Worm (Caenorhabditis elegans) whole organism, L3 larva: ENCODE data around the gene pps-1.

ENCODE experiments used
- R02D3.7 ChIP-seq: fragments of 150-350 bp; optimal IDR thresholded peaks from 2 replicates; lab custom pipeline; 2014; ENCODE audit warnings: missing biosample characterization, missing genetic modification characterization
- ZK546.5 ChIP-seq: sonication (generic microtip); optimal IDR thresholded peaks from 2 replicates; lab custom pipeline; 2017; ENCODE audit warnings: missing biosample characterization, missing genetic modification characterization
- aly-2 ChIP-seq: fragments of 150-350 bp; optimal IDR thresholded peaks from 2 replicates; lab custom pipeline; 2014; ENCODE audit warnings: missing biosample characterization, missing genetic modification characterization
- ceh-28 ChIP-seq: fragments of 150-350 bp; optimal IDR thresholded peaks from 2 replicates; lab custom pipeline; 2014; ENCODE audit warnings: missing biosample characterization, missing genetic modification reagents, missing genetic modification characterization
- ceh-9 ChIP-seq: sonication (generic microtip); optimal IDR thresholded peaks from 2 replicates; lab custom pipeline; 2018; ENCODE audit warnings: missing biosample characterization, missing genetic modification characterization
- egl-27 ChIP-seq: sonication (generic microtip); optimal IDR thresholded peaks from 4 replicates; lab custom pipeline; 2017; ENCODE audit warnings: missing biosample characterization, missing genetic modification reagents, missing genetic modification characterization
- egl-5 ChIP-seq: fragments of 150-350 bp; optimal IDR thresholded peaks from 2 replicates; lab custom pipeline; 2017; ENCODE audit warnings: missing biosample characterization, missing genetic modification reagents, missing genetic modification characterization, inconsistent platforms
- elt-1 ChIP-seq: fragments of 150-350 bp; optimal IDR thresholded peaks from 2 replicates; lab custom pipeline; 2014; ENCODE audit warnings: missing biosample characterization, missing genetic modification characterization
- elt-3 ChIP-seq, 3 experiments: fragments of 150-350 bp in 1 of 3; sonication (generic microtip) in 2 of 3; optimal IDR thresholded peaks; 2 replicates in 2 of 3; 4 replicates in 1 of 3; lab custom pipeline; 2014 to 2017; ENCODE audit warnings: missing biosample characterization in 3 of 3, missing genetic modification characterization in 3 of 3
- fkh-10 ChIP-seq: sonication (generic microtip); optimal IDR thresholded peaks from 2 replicates; lab custom pipeline; 2017; ENCODE audit warnings: missing biosample characterization, missing genetic modification reagents, missing genetic modification characterization
- fkh-2 ChIP-seq: fragments of 150-350 bp; optimal IDR thresholded peaks from 2 replicates; lab custom pipeline; 2014; ENCODE audit warnings: missing biosample characterization, missing genetic modification reagents, missing genetic modification characterization
- jun-1 ChIP-seq: fragments of 150-350 bp; optimal IDR thresholded peaks from 2 replicates; lab custom pipeline; 2014; ENCODE audit warnings: missing biosample characterization, missing genetic modification reagents, missing genetic modification characterization
- lin-15B ChIP-seq: fragments of 150-350 bp; optimal IDR thresholded peaks from 2 replicates; lab custom pipeline; 2014; ENCODE audit warnings: missing biosample characterization, missing genetic modification characterization
- mdl-1 ChIP-seq: fragments of 150-350 bp; optimal IDR thresholded peaks from 2 replicates; lab custom pipeline; 2014; ENCODE audit warnings: missing biosample characterization, missing genetic modification characterization
- mml-1 ChIP-seq: fragments of 150-350 bp; sonication (generic microtip); optimal IDR thresholded peaks from 3 replicates; lab custom pipeline; 2014; ENCODE audit warnings: missing biosample characterization, missing genetic modification characterization
- nfya-1 ChIP-seq: sonication (generic microtip); optimal IDR thresholded peaks from 2 replicates; lab custom pipeline; 2017; ENCODE audit warnings: missing genetic modification characterization, mild to moderate bottlenecking, missing compliant biosample characterization, antibody characterized with exemption, moderate library complexity; ENCODE audit not compliant: insufficient read depth
- nhr-11 ChIP-seq: fragments of 150-350 bp; optimal IDR thresholded peaks from 2 replicates; lab custom pipeline; 2014; ENCODE audit warnings: missing biosample characterization, missing genetic modification characterization
- nhr-12 ChIP-seq: fragments of 150-350 bp; optimal IDR thresholded peaks from 2 replicates; lab custom pipeline; 2014; ENCODE audit warnings: missing biosample characterization, missing genetic modification characterization
- nhr-23 ChIP-seq: fragments of 150-350 bp; optimal IDR thresholded peaks from 2 replicates; lab custom pipeline; 2014; ENCODE audit warnings: missing biosample characterization, missing genetic modification reagents, missing genetic modification characterization
- nhr-237 ChIP-seq: fragments of 150-350 bp; optimal IDR thresholded peaks from 2 replicates; lab custom pipeline; 2014; ENCODE audit warnings: missing biosample characterization, missing genetic modification characterization
- nhr-25 ChIP-seq: sonication (generic microtip); optimal IDR thresholded peaks from 2 replicates; lab custom pipeline; 2017; ENCODE audit warnings: missing biosample characterization, missing genetic modification characterization
- nhr-28 ChIP-seq: fragments of 150-350 bp; optimal IDR thresholded peaks from 2 replicates; lab custom pipeline; 2014; ENCODE audit warnings: missing biosample characterization, missing genetic modification characterization
- nhr-43 ChIP-seq: sonication (generic microtip); optimal IDR thresholded peaks from 2 replicates; lab custom pipeline; 2016; ENCODE audit warnings: mild to moderate bottlenecking, missing genetic modification characterization, missing compliant biosample characterization; ENCODE audit not compliant: poor library complexity, severe bottlenecking
- nhr-67 ChIP-seq: fragments of 150-350 bp; optimal IDR thresholded peaks from 2 replicates; lab custom pipeline; 2014; ENCODE audit warnings: missing biosample characterization, missing genetic modification characterization
- nhr-76 ChIP-seq: fragments of 150-350 bp; sonication (generic microtip); optimal IDR thresholded peaks from 5 replicates; lab custom pipeline; 2014; ENCODE audit warnings: missing biosample characterization, missing genetic modification characterization
- nhr-77 ChIP-seq: fragments of 150-350 bp; optimal IDR thresholded peaks from 2 replicates; lab custom pipeline; 2014; ENCODE audit warnings: missing biosample characterization, missing genetic modification characterization
- pha-4 ChIP-seq: fragments of 150-350 bp; optimal IDR thresholded peaks from 2 replicates; lab custom pipeline; 2014; ENCODE audit warnings: missing biosample characterization, missing genetic modification reagents, missing genetic modification characterization
- sea-2 ChIP-seq: fragments of 150-350 bp; sonication (generic microtip); optimal IDR thresholded peaks from 4 replicates; lab custom pipeline; 2014; ENCODE audit warnings: missing biosample characterization, missing genetic modification reagents, missing genetic modification characterization
- snpc-4 ChIP-seq: fragments of 150-350 bp; optimal IDR thresholded peaks from 2 replicates; lab custom pipeline; 2014; ENCODE audit warnings: missing biosample characterization, missing genetic modification characterization
- tbx-2 ChIP-seq: sonication (generic microtip); optimal IDR thresholded peaks from 2 replicates; lab custom pipeline; 2016; ENCODE audit warnings: mild to moderate bottlenecking, missing genetic modification characterization, missing compliant biosample characterization
- unc-39 ChIP-seq: sonication (generic microtip); optimal IDR thresholded peaks from 4 replicates; lab custom pipeline; 2017; ENCODE audit warnings: missing biosample characterization, missing genetic modification characterization
- unc-62 ChIP-seq: fragments of 150-350 bp; sonication (generic microtip); optimal IDR thresholded peaks from 4 replicates; lab custom pipeline; 2014; ENCODE audit warnings: missing biosample characterization, missing genetic modification reagents, missing genetic modification characterization
- ztf-11 ChIP-seq: fragments of 150-350 bp; optimal IDR thresholded peaks from 2 replicates; lab custom pipeline; 2014; ENCODE audit warnings: missing biosample characterization, missing genetic modification characterization
- ztf-4 ChIP-seq: fragments of 150-350 bp; optimal IDR thresholded peaks from 2 replicates; lab custom pipeline; 2014; ENCODE audit warnings: missing biosample characterization, missing genetic modification characterization

Gene pps-1

DNA sequence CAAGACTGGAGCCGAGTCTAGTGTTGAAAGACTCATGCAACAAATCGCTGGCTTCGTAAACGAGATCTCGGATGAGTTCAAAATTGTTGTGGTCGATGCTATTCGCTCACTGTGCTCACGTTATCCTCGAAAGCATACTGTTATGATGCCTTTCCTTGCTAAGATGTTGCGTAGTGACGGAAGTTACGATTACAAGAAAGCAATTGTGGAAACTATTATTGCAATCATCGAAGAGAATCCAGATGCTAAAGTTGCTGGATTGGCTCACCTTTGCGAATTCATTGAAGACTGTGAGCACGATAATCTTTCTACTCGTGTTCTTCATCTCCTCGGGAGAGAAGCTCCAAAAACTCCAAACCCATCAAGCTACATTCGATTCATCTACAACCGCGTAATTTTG is 8.3 kb upstream of the pps-1 start:
- TF ChIP-seq fkh-10 (GFP tag; lab: Kevin White, UChicago): no peak
- TF ChIP-seq egl-27: no peak
- TF ChIP-seq elt-3 (tag; optimal IDR thresholded peaks at IDR 0.05; lab: Kevin White, UChicago): no peak
- no peak for TF ChIP-seq sea-2 (GFP tag; lab: Kevin White, UChicago)
- no peak for TF ChIP-seq tbx-2 (tag; lab: Kevin White, UChicago)
- no peak for TF ChIP-seq nfya-1 (tag; lab: Kevin White, UChicago)
- TF ChIP-seq mdl-1 (tag; lab: Kevin White, UChicago): no peak
- TF ChIP-seq ceh-28 (tag; lab: Kevin White, UChicago): no peak
- no peak for TF ChIP-seq elt-1 (tag; lab: Kevin White, UChicago)
- TF ChIP-seq egl-5: no peak
- TF ChIP-seq ZK546.5 (tag; lab: Kevin White, UChicago): no peak
- no peak for TF ChIP-seq nhr-28 (tag; lab: Kevin White, UChicago)
- no peak for TF ChIP-seq lin-15B (tag; lab: Kevin White, UChicago)
- no peak for TF ChIP-seq unc-62 (GFP tag; lab: Kevin White, UChicago)

DNA sequence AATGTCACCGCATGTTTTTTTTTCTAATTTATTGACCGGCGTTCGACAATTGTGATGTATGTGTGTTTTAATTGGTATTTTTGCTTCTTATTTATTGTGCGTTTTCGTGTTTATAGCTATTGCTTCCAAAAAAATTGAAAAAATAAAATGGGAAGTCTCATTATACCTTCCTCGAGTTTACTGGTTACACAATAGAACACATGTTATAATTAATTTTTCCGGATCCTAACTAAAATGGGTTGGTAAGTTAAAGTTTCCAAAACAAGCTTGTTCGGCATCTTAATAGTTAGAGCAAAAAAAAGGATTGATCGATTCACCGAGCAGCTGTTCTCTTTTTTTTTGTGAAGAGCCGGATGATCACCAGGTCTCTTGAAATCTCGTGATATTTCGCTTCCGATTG is 6.3 kb upstream of the pps-1 start, which contains the start of gene ttr-54:
ttr-54 (plus strand) TSS at position 301 of the 400 bp plus-strand sequence.
- no peak for TF ChIP-seq nhr-23 (tag; lab: Kevin White, UChicago)
- TF ChIP-seq ceh-28 (tag; lab: Kevin White, UChicago): no peak
- TF ChIP-seq nhr-76 (tag; lab: Kevin White, UChicago): no peak
- no peak for TF ChIP-seq pha-4 (tag; lab: Kevin White, UChicago)
- TF ChIP-seq nhr-28 (tag; lab: Kevin White, UChicago): no peak
- no peak for TF ChIP-seq egl-5
- TF ChIP-seq fkh-2 (tag; lab: Kevin White, UChicago): no peak
- no peak for TF ChIP-seq ceh-9 (tag; lab: Kevin White, UChicago)
- no peak for TF ChIP-seq nhr-11
- TF ChIP-seq sea-2 (GFP tag; lab: Kevin White, UChicago): no peak
- TF ChIP-seq nhr-77: no peak
- no peak for TF ChIP-seq nfya-1 (tag; lab: Kevin White, UChicago)
- no peak for TF ChIP-seq jun-1 (tag; lab: Kevin White, UChicago)
- TF ChIP-seq tbx-2 (tag; lab: Kevin White, UChicago): no peak
- TF ChIP-seq unc-39 (tag; lab: Kevin White, UChicago): no peak
- no peak for TF ChIP-seq egl-27

DNA sequence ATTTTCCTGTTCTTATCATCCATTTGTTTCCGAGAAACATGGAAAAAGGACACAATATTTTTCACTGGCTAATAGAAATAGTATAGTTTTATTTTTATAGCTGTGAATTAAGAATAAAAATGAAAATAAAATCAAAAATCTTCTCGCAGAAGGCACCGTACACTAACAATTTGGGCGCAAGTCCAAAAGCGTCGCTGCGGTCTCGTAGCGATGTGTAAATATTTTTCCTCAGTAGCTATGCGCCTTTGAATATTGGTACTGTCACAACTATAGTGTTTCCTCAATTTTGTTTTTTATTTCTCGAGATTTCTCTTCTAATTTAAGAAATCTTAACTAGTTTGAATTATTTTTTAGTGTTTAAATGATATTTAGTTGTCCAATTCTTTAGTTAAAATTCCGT is 4.8 kb upstream of the pps-1 start:
- no peak for TF ChIP-seq elt-3 (tag; optimal IDR thresholded peaks at IDR 0.05; lab: Kevin White, UChicago)
- no peak for TF ChIP-seq nhr-237 (tag; lab: Kevin White, UChicago)
- no peak for TF ChIP-seq nhr-11
- TF ChIP-seq lin-15B (tag; lab: Kevin White, UChicago): no peak
- no peak for TF ChIP-seq nhr-28 (tag; lab: Kevin White, UChicago)
- TF ChIP-seq nhr-43 (tag; lab: Kevin White, UChicago): no peak
- no peak for TF ChIP-seq fkh-10 (GFP tag; lab: Kevin White, UChicago)
- TF ChIP-seq unc-39 (tag; lab: Kevin White, UChicago): no peak
- no peak for TF ChIP-seq ztf-11 (tag; lab: Kevin White, UChicago)

DNA sequence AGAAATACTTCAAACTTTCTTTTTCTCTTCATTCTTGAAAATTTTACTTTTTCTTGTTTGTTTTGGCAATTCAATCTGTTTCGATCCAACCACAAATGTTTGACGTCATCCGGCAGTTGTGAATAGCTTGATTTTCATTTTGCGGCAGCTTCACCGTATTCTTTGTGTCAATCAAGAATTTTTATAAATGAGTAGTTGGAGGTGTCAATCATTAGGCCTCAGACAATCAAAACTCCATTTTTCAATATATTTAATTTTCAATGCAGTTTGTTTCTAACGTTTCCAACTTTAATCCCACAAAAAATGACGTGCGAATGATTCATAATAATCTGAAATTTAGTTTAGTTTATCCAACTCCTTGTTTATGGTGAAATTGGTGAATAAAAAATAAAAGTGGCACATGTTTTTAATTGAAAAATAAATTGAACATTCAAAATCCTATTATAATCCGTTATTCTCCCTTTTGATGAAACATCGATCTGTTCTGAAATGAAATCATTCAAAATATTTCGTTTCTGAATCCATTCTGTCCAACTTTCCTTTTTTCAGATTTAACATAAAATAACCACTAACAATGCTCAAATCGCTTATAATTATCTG is 4.2 kb upstream of the pps-1 start, which contains the start of gene ttr-53:
ttr-53 (plus strand) TSS at position 550 of the 600 bp plus-strand sequence.
- TF ChIP-seq pha-4 (tag; lab: Kevin White, UChicago) (no peak), mml-1 (tag; lab: Kevin White, UChicago) (no peak), nhr-12 (no peak), nhr-28 (tag; lab: Kevin White, UChicago) (no peak), aly-2 (no peak), elt-1 (tag; lab: Kevin White, UChicago) (no peak), fkh-2 (tag; lab: Kevin White, UChicago) (no peak), nhr-67 (no peak), nhr-25 (no peak), egl-27 (no peak), snpc-4 (no peak), nhr-23 (tag; lab: Kevin White, UChicago) (no peak), ceh-28 (tag; lab: Kevin White, UChicago) (no peak), fkh-10 (GFP tag; lab: Kevin White, UChicago) (no peak), ceh-9 (tag; lab: Kevin White, UChicago) (no peak), nhr-76 (tag; lab: Kevin White, UChicago) (no peak), ztf-4 (tag; lab: Kevin White, UChicago) (no peak), R02D3.7 (no peak)
